Worm (Caenorhabditis elegans) whole organism, L4 larva: ENCODE measurements around the gene sam-4.

Source experiments
- D1046.2 ChIP-seq: fragments of 200-800 bp; sonication (Bioruptor generic); IDR thresholded peaks from 2 replicates; pipeline ENCODE4 v1.3.6; 2022; ENCODE audit warnings: missing genetic modification characterization, missing compliant biosample characterization
- R02D3.7 ChIP-seq: fragments of 150-350 bp; sonication (generic microtip); optimal IDR thresholded peaks from 3 replicates; lab custom pipeline; 2014; ENCODE audit warnings: missing biosample characterization, missing genetic modification characterization
- T20F7.1 ChIP-seq: fragments of 200-800 bp; sonication (Bioruptor generic); optimal IDR thresholded peaks from 2 replicates; lab custom pipeline; 2018; ENCODE audit warnings: mild to moderate bottlenecking, missing genetic modification characterization, missing compliant biosample characterization
- Y105C5A.15 ChIP-seq: fragments of 200-800 bp; sonication (Bioruptor generic); IDR thresholded peaks from 2 replicates; pipeline ENCODE4 v1.3.6; 2022; ENCODE audit warnings: missing genetic modification characterization, missing compliant biosample characterization
- Y48G9A.11 ChIP-seq: fragments of 200-800 bp; sonication (Bioruptor generic); IDR thresholded peaks from 2 replicates; pipeline ENCODE4 v1.3.6; 2022; ENCODE audit warnings: missing genetic modification reagents, missing genetic modification characterization, missing compliant biosample characterization
- ZK546.5 ChIP-seq, 2 experiments: sonication (generic microtip); optimal IDR thresholded peaks; 2 replicates each; lab custom pipeline; 2017; ENCODE audit warnings: missing biosample characterization in 2 of 2, missing genetic modification characterization in 2 of 2
- aha-1 ChIP-seq: fragments of 150-350 bp; peaks from one replicate; lab custom pipeline; 2014; ENCODE audit warnings: missing biosample characterization, missing genetic modification characterization
- aly-2 ChIP-seq: sonication (generic microtip); optimal IDR thresholded peaks from 2 replicates; lab custom pipeline; 2018; ENCODE audit warnings: missing biosample characterization, missing genetic modification characterization
- ama-1 ChIP-seq: fragments of 150-350 bp; optimal IDR thresholded peaks from 2 replicates; lab custom pipeline; 2014; ENCODE audit warnings: inconsistent platforms, mixed read lengths
- attf-4 ChIP-seq: sonication (generic microtip); optimal IDR thresholded peaks from 3 replicates; lab custom pipeline; 2017; ENCODE audit warnings: missing biosample characterization, missing genetic modification characterization
- ceh-28 ChIP-seq: fragments of 150-350 bp; optimal IDR thresholded peaks from 2 replicates; lab custom pipeline; 2014; ENCODE audit warnings: missing biosample characterization, missing genetic modification reagents, missing genetic modification characterization
- ceh-82 ChIP-seq: sonication (generic microtip); optimal IDR thresholded peaks from 2 replicates; lab custom pipeline; 2017; ENCODE audit warnings: missing biosample characterization, missing genetic modification characterization
- cey-2 ChIP-seq: sonication (generic microtip); optimal IDR thresholded peaks from 3 replicates; lab custom pipeline; 2017; ENCODE audit warnings: missing genetic modification characterization, mild to moderate bottlenecking, missing compliant biosample characterization, antibody characterized with exemption, borderline replicate concordance; ENCODE audit not compliant: insufficient read depth
- ctbp-1 ChIP-seq: fragments of 200-800 bp; sonication (Bioruptor generic); IDR thresholded peaks from 2 replicates; pipeline ENCODE4 v1.3.6; 2022; ENCODE audit warnings: missing genetic modification reagents, missing genetic modification characterization, missing compliant biosample characterization
- daf-16 ChIP-seq, 3 experiments: sonication (generic microtip); optimal IDR thresholded peaks; 2 replicates each; lab custom pipeline; 2016 to 2017; ENCODE audit warnings: missing genetic modification characterization in 3 of 3, missing genetic modification reagents in 3 of 3, mild to moderate bottlenecking in 2 of 3, missing compliant biosample characterization in 2 of 3, missing biosample characterization in 1 of 3, moderate library complexity in 1 of 3
- daf-8 ChIP-seq: fragments of 200-800 bp; sonication (Bioruptor generic); IDR thresholded peaks from 2 replicates; pipeline ENCODE4 v1.3.6; 2022; ENCODE audit warnings: missing genetic modification characterization, missing compliant biosample characterization
- fkh-10 ChIP-seq: fragments of 150-350 bp; optimal IDR thresholded peaks from 2 replicates; lab custom pipeline; 2014; ENCODE audit warnings: missing biosample characterization, missing genetic modification reagents, missing genetic modification characterization
- hif-1 ChIP-seq, 2 experiments: sonication (generic microtip); optimal IDR thresholded peaks; 2 replicates each; lab custom pipeline; 2016 to 2017; ENCODE audit warnings: missing compliant biosample characterization in 2 of 2, missing genetic modification characterization in 2 of 2, missing genetic modification reagents in 2 of 2, missing genotype in 2 of 2, mild to moderate bottlenecking in 1 of 2
- hlh-30 ChIP-seq: sonication (generic microtip); optimal IDR thresholded peaks from 2 replicates; lab custom pipeline; 2017; ENCODE audit warnings: antibody characterized with exemption, mild to moderate bottlenecking, missing genetic modification characterization, missing compliant biosample characterization; ENCODE audit not compliant: insufficient read depth
- hmg-1.1 ChIP-seq: fragments of 200-800 bp; sonication (Bioruptor generic); IDR thresholded peaks from 2 replicates; pipeline ENCODE4 v1.3.6; 2022; ENCODE audit warnings: missing genetic modification reagents, missing genetic modification characterization, missing compliant biosample characterization
- lin-39 ChIP-seq: fragments of 150-350 bp; optimal IDR thresholded peaks from 2 replicates; lab custom pipeline; 2014; ENCODE audit warnings: missing biosample characterization, missing genetic modification reagents, missing genetic modification characterization
- lsy-2 ChIP-seq, 2 experiments: fragments of 150-350 bp in 1 of 2; sonication (generic microtip) in 1 of 2; optimal IDR thresholded peaks; 2 replicates each; lab custom pipeline; 2014 to 2017; ENCODE audit warnings: missing biosample characterization in 2 of 2, missing genetic modification characterization in 2 of 2
- madf-5 ChIP-seq, 2 experiments: fragments of 200-800 bp; sonication (Bioruptor generic); IDR thresholded peaks; 2 replicates each; pipeline ENCODE4 v1.3.6; 2022; ENCODE audit warnings: missing compliant biosample characterization in 2 of 2, missing genetic modification characterization in 2 of 2
- mdt-29 ChIP-seq: fragments of 200-800 bp; sonication (Bioruptor generic); IDR thresholded peaks from 2 replicates; pipeline ENCODE4 v1.3.6; 2022; ENCODE audit warnings: missing genetic modification reagents, missing genetic modification characterization, missing compliant biosample characterization
- mep-1 ChIP-seq: fragments of 150-350 bp; sonication (generic microtip); optimal IDR thresholded peaks from 3 replicates; lab custom pipeline; 2014; ENCODE audit warnings: missing biosample characterization, missing genetic modification characterization
- mes-2 ChIP-seq: sonication (generic microtip); optimal IDR thresholded peaks from 2 replicates; lab custom pipeline; 2016; ENCODE audit warnings: missing genotype, mild to moderate bottlenecking, missing genetic modification characterization, missing compliant biosample characterization; ENCODE audit not compliant: poor library complexity, severe bottlenecking
- nhr-10 ChIP-seq: fragments of 150-350 bp; optimal IDR thresholded peaks from 2 replicates; lab custom pipeline; 2014; ENCODE audit warnings: missing biosample characterization, missing genetic modification characterization
- nhr-11 ChIP-seq: fragments of 150-350 bp; optimal IDR thresholded peaks from 2 replicates; lab custom pipeline; 2014; ENCODE audit warnings: missing biosample characterization, missing genetic modification characterization
- nhr-6 ChIP-seq: fragments of 150-350 bp; optimal IDR thresholded peaks from 2 replicates; lab custom pipeline; 2014; ENCODE audit warnings: missing biosample characterization, missing genetic modification characterization
- nhr-76 ChIP-seq: fragments of 150-350 bp; optimal IDR thresholded peaks from 2 replicates; lab custom pipeline; 2014; ENCODE audit warnings: missing biosample characterization, missing genetic modification characterization
- pha-4 ChIP-seq, 2 experiments: fragments of 150-350 bp in 1 of 2; fragments of 200-800 bp in 1 of 2; sonication (Bioruptor generic) in 1 of 2; IDR thresholded peaks in 1 of 2; optimal IDR thresholded peaks in 1 of 2; 2 replicates each; pipeline versions ENCODE4 v1.3.6 to Lab custom; 2014 to 2022; ENCODE audit warnings: missing genetic modification characterization in 2 of 2, missing genetic modification reagents in 2 of 2, missing biosample characterization in 1 of 2, missing compliant biosample characterization in 1 of 2
- pqm-1 ChIP-seq: sonication (generic microtip); optimal IDR thresholded peaks from 2 replicates; lab custom pipeline; 2017; ENCODE audit warnings: missing biosample characterization, missing genetic modification characterization
- rbr-2 ChIP-seq: sonication (generic microtip); optimal IDR thresholded peaks from 2 replicates; lab custom pipeline; 2016; ENCODE audit warnings: missing genotype, missing genetic modification characterization, missing compliant biosample characterization
- saeg-2 ChIP-seq: fragments of 200-800 bp; sonication (Bioruptor generic); IDR thresholded peaks from 2 replicates; pipeline ENCODE4 v1.3.6; 2022; ENCODE audit warnings: missing genetic modification reagents, missing genetic modification characterization, missing compliant biosample characterization
- sdz-12 ChIP-seq: fragments of 200-800 bp; sonication (Bioruptor generic); optimal IDR thresholded peaks from 2 replicates; lab custom pipeline; 2018; ENCODE audit warnings: mild to moderate bottlenecking, missing genetic modification characterization, missing compliant biosample characterization
- set-16 ChIP-seq: fragments of 200-800 bp; sonication (Bioruptor generic); IDR thresholded peaks from 2 replicates; pipeline ENCODE4 v1.3.6; 2022; ENCODE audit warnings: missing genetic modification reagents, missing genetic modification characterization, missing compliant biosample characterization
- spr-1 ChIP-seq: sonication (generic microtip); optimal IDR thresholded peaks from 2 replicates; lab custom pipeline; 2016; ENCODE audit warnings: mild to moderate bottlenecking, missing genetic modification characterization, missing compliant biosample characterization
- unc-39 ChIP-seq: sonication (generic microtip); optimal IDR thresholded peaks from 2 replicates; lab custom pipeline; 2017; ENCODE audit warnings: missing biosample characterization, missing genetic modification characterization
- unc-62 ChIP-seq, 3 experiments: fragments of 150-350 bp in 1 of 3; sonication (generic microtip); optimal IDR thresholded peaks in 2 of 3; peaks in 1 of 3; 1 replicate in 1 of 3; 2 replicates in 2 of 3; lab custom pipeline; 2014 to 2017; ENCODE audit warnings: missing biosample characterization in 3 of 3, missing genetic modification characterization in 3 of 3, missing genetic modification reagents in 3 of 3, missing genotype in 1 of 3
- vab-7 ChIP-seq: fragments of 200-800 bp; sonication (Bioruptor generic); IDR thresholded peaks from 2 replicates; pipeline ENCODE4 v1.3.6; 2022; ENCODE audit warnings: missing genetic modification reagents, missing genetic modification characterization, missing compliant biosample characterization
- zag-1 ChIP-seq: fragments of 150-350 bp; optimal IDR thresholded peaks from 2 replicates; lab custom pipeline; 2014; ENCODE audit warnings: missing biosample characterization, missing genetic modification characterization
- zfp-3 ChIP-seq: fragments of 200-800 bp; sonication (Bioruptor generic); conservative IDR thresholded peaks from 2 replicates; pipeline ENCODE4 v1.3.6; 2022; ENCODE audit warnings: missing genetic modification reagents, missing genetic modification characterization, missing compliant biosample characterization
- ztf-7 ChIP-seq: fragments of 150-350 bp; optimal IDR thresholded peaks from 2 replicates; lab custom pipeline; 2014; ENCODE audit warnings: missing biosample characterization, missing genetic modification characterization

The sam-4 gene

DNA sequence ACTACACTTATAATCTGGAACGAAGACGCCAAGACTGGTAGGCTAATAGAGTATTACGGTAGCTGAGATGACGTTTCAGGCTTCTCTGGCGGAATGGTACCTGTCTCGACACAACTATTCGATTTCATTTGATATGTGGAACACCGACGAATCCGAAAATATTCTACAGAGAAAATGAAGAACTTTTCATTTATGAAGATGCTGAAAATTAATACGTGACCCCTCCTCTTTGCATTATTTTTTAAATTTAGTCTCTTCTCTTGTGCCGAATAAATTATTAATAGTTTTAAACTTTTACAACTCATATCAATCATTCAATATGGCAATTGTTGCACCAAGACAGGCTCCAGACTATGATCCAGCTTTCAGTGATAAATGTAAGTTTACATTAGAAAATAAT lies 16.9 kb upstream of the sam-4 start, which contains the start of gene C25H3.16:
Gene C25H3.16, plus strand, starts transcription at position 301 of the 400 bp plus-strand sequence.
- TF ChIP-seq cey-2 (tag; lab: Kevin White, UChicago) (no peak), sdz-12 (GFP tag; lab: Kevin White, UChicago) (no peak), spr-1 (tag; lab: Kevin White, UChicago) (no peak), vab-7 (GFP tag; lab: Robert Waterston, UW) (no peak), ceh-82 (no peak), mes-2 (tag; lab: Kevin White, UChicago) (no peak), attf-4 (tag; lab: Kevin White, UChicago) (no peak), nhr-6 (tag; lab: Kevin White, UChicago) (no peak), ZK546.5 (tag; optimal IDR thresholded peaks at IDR 0.05; lab: Kevin White, UChicago) (no peak)

ce11 chrII:5665029-5665428 lies 15.9 kb upstream of the sam-4 start, which contains the start of gene C25H3.15:
Gene C25H3.15, plus strand, starts transcription at chrII:5665329.
- no peak for TF ChIP-seq zfp-3
- TF ChIP-seq set-16 (GFP tag; lab: Robert Waterston, UW) = no peak
- TF ChIP-seq ceh-28 = no peak

DNA sequence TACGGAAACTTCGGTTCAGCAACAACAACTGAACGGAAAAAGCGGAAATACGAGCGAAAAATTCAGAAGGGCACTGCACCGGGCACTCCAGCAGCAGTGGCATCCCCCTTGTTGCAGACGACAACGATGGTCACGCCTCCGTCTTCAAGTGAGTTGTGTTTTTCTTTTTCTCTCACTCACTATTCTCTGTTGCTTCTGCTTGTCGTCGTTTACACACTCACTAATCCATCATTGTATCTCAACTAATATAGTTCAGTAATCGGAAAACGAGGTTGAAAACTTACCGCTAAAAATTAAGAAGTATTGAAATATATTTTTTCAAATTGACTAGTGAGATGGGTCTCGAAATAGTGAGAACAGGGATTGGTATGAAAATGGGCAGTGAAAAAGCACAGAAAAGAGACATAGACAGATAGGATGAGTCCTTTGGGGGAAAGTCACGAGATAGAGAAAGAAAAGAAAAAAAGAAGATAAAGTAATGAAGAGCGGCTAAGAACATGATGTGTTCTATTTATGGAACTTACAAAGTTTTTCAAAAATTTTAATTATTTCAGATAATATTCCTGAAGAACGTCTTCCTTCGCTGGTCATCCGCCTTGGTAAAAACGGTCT lies 14.2 kb upstream of the sam-4 start:
- no peak for TF ChIP-seq pha-4 (GFP tag; IDR thresholded peaks at IDR 0.05; lab: Robert Waterston, UW)
- no peak for TF ChIP-seq pha-4 (tag; optimal IDR thresholded peaks at IDR 0.05; lab: Kevin White, UChicago)
- TF ChIP-seq sdz-12 (GFP tag; lab: Kevin White, UChicago) = peak; percentile 5
- TF ChIP-seq hlh-30 (tag; lab: Kevin White, UChicago) = peak; percentile 73
- peak; percentile 13 for TF ChIP-seq rbr-2 (tag; lab: Kevin White, UChicago)
- TF ChIP-seq aha-1 (tag; lab: Kevin White, UChicago) = peak; percentile 70
- TF ChIP-seq Y48G9A.11 = 0 out of 2 replicates have a peak, but pooled peaks have one; percentile 37
- TF ChIP-seq T20F7.1 = no peak
- TF ChIP-seq unc-62 (GFP tag; optimal IDR thresholded peaks at IDR 0.05 in 1 of 2; lab: Kevin White, UChicago) = peak in 1 of 2 experiments; percentile 91
- no peak for TF ChIP-seq unc-62 (tag; optimal IDR thresholded peaks at IDR 0.05; lab: Kevin White, UChicago)
- no peak for TF ChIP-seq ztf-7 (tag; lab: Kevin White, UChicago)
- no peak for TF ChIP-seq daf-16 (GFP tag; optimal IDR thresholded peaks at IDR 0.05; lab: Kevin White, UChicago)
- TF ChIP-seq daf-16 (tag; optimal IDR thresholded peaks at IDR 0.05; lab: Kevin White, UChicago) = no peak
- peak; percentile 8 for TF ChIP-seq mep-1 (tag; lab: Kevin White, UChicago)
- peak in 1 of 2 experiments; percentile 50 for TF ChIP-seq lsy-2 (tag; optimal IDR thresholded peaks at IDR 0.05; lab: Kevin White, UChicago)

ce11 chrII:5661735-5662177 lies 12.7 kb upstream of the sam-4 start:
- TF ChIP-seq ctbp-1 (GFP tag; lab: Robert Waterston, UW) = peak; percentile 99
- TF ChIP-seq mdt-29 (GFP tag; lab: Robert Waterston, UW) = peak; percentile 94
- TF ChIP-seq nhr-76 (tag; lab: Kevin White, UChicago) = no peak
- peak; percentile 98 for TF ChIP-seq pha-4 (GFP tag; IDR thresholded peaks at IDR 0.05; lab: Robert Waterston, UW)
- no peak for TF ChIP-seq pha-4 (tag; optimal IDR thresholded peaks at IDR 0.05; lab: Kevin White, UChicago)
- peak; percentile 83; the same call in 1 of the 2 replicates for TF ChIP-seq daf-8 (GFP tag; lab: Robert Waterston, UW)
- TF ChIP-seq zag-1 (tag; lab: Kevin White, UChicago) = peak; percentile 44
- TF ChIP-seq sdz-12 (GFP tag; lab: Kevin White, UChicago) = peak; percentile 100
- TF ChIP-seq Y105C5A.15 (GFP tag; lab: Robert Waterston, UW) = peak; percentile 99
- TF ChIP-seq saeg-2 = peak; percentile 95
- peak; percentile 96 for TF ChIP-seq rbr-2 (tag; lab: Kevin White, UChicago)
- peak; percentile 11 for TF ChIP-seq pqm-1 (tag; lab: Kevin White, UChicago)
- TF ChIP-seq ama-1 (lab: Kevin White, UChicago) = peak; percentile 100
- TF ChIP-seq nhr-6 (tag; lab: Kevin White, UChicago) = peak; percentile 40
- peak; percentile 97 for TF ChIP-seq hmg-1.1 (GFP tag; lab: Robert Waterston, UW)
- no peak for TF ChIP-seq unc-39 (tag; lab: Kevin White, UChicago)
- TF ChIP-seq R02D3.7 (tag; lab: Kevin White, UChicago) = no peak
- TF ChIP-seq hif-1 (tag; optimal IDR thresholded peaks at IDR 0.05; lab: Kevin White, UChicago) = peak; percentile 31 to 94
- no peak for TF ChIP-seq lin-39 (tag; lab: Kevin White, UChicago)
- peak; percentile 77 for TF ChIP-seq nhr-10
- no peak for TF ChIP-seq ceh-82
- peak; percentile 95 to 98 for TF ChIP-seq madf-5 (GFP tag; IDR thresholded peaks at IDR 0.05; lab: Robert Waterston, UW)
- peak; percentile 94 for TF ChIP-seq D1046.2 (GFP tag; lab: Robert Waterston, UW)
- TF ChIP-seq aly-2 (tag; lab: Kevin White, UChicago) = no peak
- peak; percentile 81 for TF ChIP-seq nhr-11 (tag; lab: Kevin White, UChicago)
- TF ChIP-seq fkh-10 (GFP tag; lab: Kevin White, UChicago) = peak; percentile 85
